Fruit fly (Drosophila melanogaster) whole organism, adult: ENCODE results near the gene CG32512.

Experiments used
- CG11617 ChIP-seq: fragments of 200-800 bp; sonication (Bioruptor generic); optimal IDR thresholded peaks from 2 replicates; lab custom pipeline; 2017; ENCODE audit warnings: mild to moderate bottlenecking, missing biosample characterization, missing genetic modification reagents, missing genetic modification characterization
- CG12768 ChIP-seq: fragments of 200-800 bp; sonication (Bioruptor generic); optimal IDR thresholded peaks from 2 replicates; lab custom pipeline; 2017; ENCODE audit warnings: missing biosample characterization, missing genetic modification characterization, mild to moderate bottlenecking, moderate library complexity, missing genetic modification reagents
- CG14711 ChIP-seq: fragments of 200-800 bp; sonication (Bioruptor generic); optimal IDR thresholded peaks from 2 replicates; lab custom pipeline; 2018; ENCODE audit warnings: missing biosample characterization, mild to moderate bottlenecking, missing genetic modification characterization, moderate library complexity
- CG1620 ChIP-seq: fragments of 200-800 bp; sonication (Bioruptor generic); optimal IDR thresholded peaks from 2 replicates; lab custom pipeline; 2016; ENCODE audit warnings: missing biosample characterization, missing genetic modification characterization
- CG33017 ChIP-seq: fragments of 200-800 bp; sonication (Bioruptor generic); optimal IDR thresholded peaks from 2 replicates; lab custom pipeline; 2018; ENCODE audit warnings: missing biosample characterization, mild to moderate bottlenecking, missing genetic modification characterization, moderate library complexity
- CG5204 ChIP-seq: fragments of 200-800 bp; sonication (Bioruptor generic); optimal IDR thresholded peaks from 2 replicates; lab custom pipeline; 2016; ENCODE audit warnings: missing biosample characterization, missing genetic modification characterization
- CG7045 ChIP-seq: fragments of 200-800 bp; sonication (Bioruptor generic); optimal IDR thresholded peaks from 2 replicates; lab custom pipeline; 2017; ENCODE audit warnings: missing biosample characterization, mild to moderate bottlenecking, missing genetic modification characterization
- CG7101 ChIP-seq: fragments of 200-800 bp; sonication (Bioruptor generic); optimal IDR thresholded peaks from 2 replicates; lab custom pipeline; 2018; ENCODE audit warnings: missing biosample characterization, mild to moderate bottlenecking, missing genetic modification characterization, moderate library complexity
- Clk ChIP-seq: fragments of 200-800 bp; sonication (Bioruptor generic); optimal IDR thresholded peaks from 2 replicates; lab custom pipeline; 2017; ENCODE audit warnings: missing biosample characterization, missing genetic modification characterization
- Crg-1 ChIP-seq: fragments of 200-800 bp; sonication (Bioruptor generic); optimal IDR thresholded peaks from 2 replicates; lab custom pipeline; 2016; ENCODE audit warnings: missing biosample characterization, missing genetic modification characterization
- Hr96 ChIP-seq: fragments of 200-800 bp; sonication (Bioruptor generic); optimal IDR thresholded peaks from 2 replicates; lab custom pipeline; 2016; ENCODE audit warnings: missing biosample characterization, missing genetic modification characterization
- Mnt ChIP-seq: fragments of 200-800 bp; sonication (Bioruptor generic); optimal IDR thresholded peaks from 2 replicates; lab custom pipeline; 2016; ENCODE audit warnings: missing biosample characterization, mild to moderate bottlenecking, missing genetic modification characterization
- bab1 ChIP-seq: fragments of 200-800 bp; sonication (Bioruptor generic); optimal IDR thresholded peaks from 3 replicates; lab custom pipeline; 2019; ENCODE audit warnings: missing biosample characterization, mild to moderate bottlenecking, missing genetic modification characterization, moderate library complexity
- cic ChIP-seq: fragments of 200-800 bp; sonication (Bioruptor generic); optimal IDR thresholded peaks from 2 replicates; lab custom pipeline; 2017; ENCODE audit warnings: missing biosample characterization, mild to moderate bottlenecking, missing genetic modification characterization, moderate library complexity
- cnc ChIP-seq, 2 experiments: fragments of >200 bp; optimal IDR thresholded peaks; 2 replicates each; lab custom pipeline; 2017
- kay ChIP-seq: fragments of 200-800 bp; sonication (Bioruptor generic); peaks from one replicate; lab custom pipeline; 2016; ENCODE audit warnings: missing biosample characterization, missing genetic modification characterization, borderline replicate concordance
- ovo ChIP-seq: fragments of 200-800 bp; sonication (Bioruptor generic); optimal IDR thresholded peaks from 2 replicates; lab custom pipeline; 2016; ENCODE audit warnings: missing biosample characterization, missing genetic modification characterization
- pad ChIP-seq: fragments of 200-800 bp; sonication (Bioruptor generic); optimal IDR thresholded peaks from 3 replicates; lab custom pipeline; 2017; ENCODE audit warnings: missing biosample characterization, missing genetic modification characterization, mild to moderate bottlenecking, moderate library complexity, missing genetic modification reagents
- tj ChIP-seq: fragments of 200-800 bp; sonication (Bioruptor generic); optimal IDR thresholded peaks from 3 replicates; lab custom pipeline; 2017; ENCODE audit warnings: missing biosample characterization, mild to moderate bottlenecking, missing genetic modification characterization, moderate library complexity
- toe ChIP-seq: fragments of 200-800 bp; sonication (Bioruptor generic); optimal IDR thresholded peaks from 2 replicates; lab custom pipeline; 2016; ENCODE audit warnings: missing biosample characterization, missing genetic modification characterization

CG32512 gene

DNA sequence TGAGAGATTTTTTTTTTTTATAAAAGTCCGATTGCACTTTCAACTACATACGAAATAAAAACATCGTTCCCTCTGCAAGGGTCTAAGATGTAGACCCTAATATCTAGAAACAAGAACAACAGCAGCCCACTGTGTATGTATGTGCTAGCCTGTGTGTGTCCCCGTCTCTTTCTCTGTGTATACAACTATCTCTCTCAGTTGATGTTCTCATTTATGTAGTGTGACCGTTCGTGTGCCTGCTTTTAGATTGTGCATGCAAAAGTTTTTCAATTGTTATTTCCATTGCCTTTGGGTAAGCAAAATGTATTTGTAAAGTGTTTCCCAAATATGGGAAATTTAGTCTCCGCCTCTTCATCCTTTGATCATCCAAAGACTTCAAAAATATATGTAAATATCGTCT, 13.0 kb upstream of the CG32512 start:
- TF ChIP-seq kay (no peak), toe (no peak), CG7101 (no peak), CG1620 (GFP tag; lab: Kevin White, UChicago) (no peak), Hr96 (no peak), CG33017 (tag; lab: Kevin White, UChicago) (no peak), bab1 (GFP tag; lab: Kevin White, UChicago) (no peak), Crg-1 (GFP tag; lab: Kevin White, UChicago) (no peak), Clk (GFP tag; lab: Kevin White, UChicago) (no peak), tj (GFP tag; lab: Kevin White, UChicago) (no peak), pad (no peak), CG11617 (GFP tag; lab: Kevin White, UChicago) (no peak), cnc (optimal IDR thresholded peaks at IDR 0.05; lab: Kevin White, UChicago) (no peak), Mnt (GFP tag; lab: Kevin White, UChicago) (no peak), CG7045 (GFP tag; lab: Kevin White, UChicago) (no peak), CG5204 (GFP tag; lab: Kevin White, UChicago) (no peak), ovo (no peak), CG14711 (no peak)

DNA sequence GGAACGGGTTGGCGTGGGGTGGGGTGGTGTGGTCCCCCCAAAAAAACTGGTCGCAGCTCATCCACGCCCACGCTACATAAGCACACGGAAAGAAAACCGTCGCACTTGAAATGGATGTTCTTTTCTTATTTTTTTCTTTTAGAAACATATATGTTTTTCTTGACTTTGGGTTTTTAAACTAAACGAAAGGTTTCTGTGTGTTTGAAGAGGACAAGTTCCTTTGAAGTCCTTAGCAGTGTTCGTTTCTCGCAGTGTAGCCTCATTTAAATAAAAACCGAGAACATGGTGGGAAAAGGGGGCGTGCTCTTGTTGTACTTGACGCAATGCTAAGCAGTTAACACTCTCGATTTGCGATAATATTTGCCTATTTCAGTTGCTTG, 7.0 kb upstream of the CG32512 start:
- TF ChIP-seq toe = no peak
- no peak for TF ChIP-seq Hr96
- TF ChIP-seq cnc (optimal IDR thresholded peaks at IDR 0.05; lab: Kevin White, UChicago) = no peak
- no peak for TF ChIP-seq Clk (GFP tag; lab: Kevin White, UChicago)
- TF ChIP-seq CG5204 (GFP tag; lab: Kevin White, UChicago) = no peak
- peak; percentile 57 for TF ChIP-seq bab1 (GFP tag; lab: Kevin White, UChicago)
- TF ChIP-seq kay = no peak
- no peak for TF ChIP-seq pad
- no peak for TF ChIP-seq CG7045 (GFP tag; lab: Kevin White, UChicago)
- TF ChIP-seq CG11617 (GFP tag; lab: Kevin White, UChicago) = no peak
- TF ChIP-seq cic = no peak
- TF ChIP-seq CG14711 = peak; percentile 14
- TF ChIP-seq CG12768 = no peak
- no peak for TF ChIP-seq CG33017 (tag; lab: Kevin White, UChicago)
- no peak for TF ChIP-seq tj (GFP tag; lab: Kevin White, UChicago)
- TF ChIP-seq CG1620 (GFP tag; lab: Kevin White, UChicago) = peak; percentile 31
- TF ChIP-seq Crg-1 (GFP tag; lab: Kevin White, UChicago) = no peak
- TF ChIP-seq Mnt (GFP tag; lab: Kevin White, UChicago) = no peak
- TF ChIP-seq CG7101 = no peak
- no peak for TF ChIP-seq ovo

- TF ChIP-seq CG7101 (no peak), tj (GFP tag; lab: Kevin White, UChicago) (peak; percentile 98)
These were observed 6.4 kb upstream of the CG32512 start for dm6 chrX:21073641-21074328.

- TF ChIP-seq CG7045 (GFP tag; lab: Kevin White, UChicago) (peak; percentile 6), tj (GFP tag; lab: Kevin White, UChicago) (no peak), CG14711 (peak; percentile 17)
These were observed 5.6 kb upstream of the CG32512 start for dm6 chrX:21072953-21073352.

dm6 chrX:21071693-21072357, 4.5 kb upstream of the CG32512 start:
- TF ChIP-seq Mnt (GFP tag; lab: Kevin White, UChicago) (peak; percentile 9), CG11617 (GFP tag; lab: Kevin White, UChicago) (no peak), tj (GFP tag; lab: Kevin White, UChicago) (peak; percentile 18), ovo (peak; percentile 83), bab1 (GFP tag; lab: Kevin White, UChicago) (no peak), CG7101 (no peak), Hr96 (no peak), kay (no peak), cnc (optimal IDR thresholded peaks at IDR 0.05; lab: Kevin White, UChicago) (no peak), CG1620 (GFP tag; lab: Kevin White, UChicago) (no peak), Crg-1 (GFP tag; lab: Kevin White, UChicago) (no peak), Clk (GFP tag; lab: Kevin White, UChicago) (no peak), CG33017 (tag; lab: Kevin White, UChicago) (no peak), cic (peak; percentile 20), pad (peak; percentile 38)

dm6 chrX:21067908-21068307, 568 bp upstream of the CG32512 start:
- TF ChIP-seq ovo (no peak), pad (peak; percentile 5)

dm6 chrX:21065775-21066174, 1.6 kb downstream of the CG32512 start:
- TF ChIP-seq Crg-1 (GFP tag; lab: Kevin White, UChicago) = no peak
- TF ChIP-seq CG1620 (GFP tag; lab: Kevin White, UChicago) = no peak
- no peak for TF ChIP-seq Clk (GFP tag; lab: Kevin White, UChicago)
- no peak for TF ChIP-seq cic
- TF ChIP-seq CG14711 = no peak
- no peak for TF ChIP-seq Mnt (GFP tag; lab: Kevin White, UChicago)
